Fruit fly (Drosophila melanogaster): ENCODE data around the gene AnxB11.

The AnxB11 gene

DNA sequence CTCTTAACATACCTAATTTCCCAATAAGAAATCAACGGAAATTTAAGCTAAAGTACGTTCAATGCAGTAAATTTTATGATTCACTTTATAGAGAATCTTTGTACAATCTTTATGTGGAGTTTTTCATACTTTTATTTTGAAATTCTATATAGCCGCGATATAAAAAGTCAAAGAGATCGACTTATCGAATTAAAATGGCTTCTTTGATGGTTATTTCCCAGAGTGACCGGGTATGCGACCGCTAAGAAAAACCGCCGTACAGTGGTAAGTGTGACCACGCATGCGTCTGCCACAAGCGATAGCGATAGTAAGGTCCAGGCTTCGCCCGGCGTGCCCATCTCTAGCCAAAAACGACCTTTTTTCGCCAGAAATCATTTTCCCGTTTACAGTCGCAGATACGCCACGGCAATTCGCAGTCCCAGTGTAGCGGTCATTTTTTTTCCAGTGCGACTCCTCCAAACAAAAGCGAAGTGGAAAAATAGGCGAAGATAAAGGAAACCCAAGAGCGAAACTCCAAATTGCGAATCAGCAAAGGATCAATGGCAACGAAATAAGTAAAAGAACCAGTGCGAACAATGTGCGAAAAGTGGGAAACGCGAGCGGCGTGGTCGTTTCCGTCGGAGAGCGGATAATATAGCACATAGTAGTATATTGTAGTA is 530 bp upstream of the AnxB11 start, which contains the start of gene hang (continued):
- no peak for TF ChIP-seq CG11085 (GFP tag; IDR thresholded peaks at IDR 0.05)
- TF ChIP-seq trem (tag; optimal IDR thresholded peaks at IDR 0.05), result peak; percentile 37
- no peak for TF ChIP-seq CG10462 (GFP tag; optimal IDR thresholded peaks at IDR 0.05)
- peak; percentile 7 for TF ChIP-seq CG12391 (tag; optimal IDR thresholded peaks at IDR 0.05)
- TF ChIP-seq CG3065 (GFP tag; optimal IDR thresholded peaks at IDR 0.05), result no peak
- peak; percentile 83 for TF ChIP-seq Ets97D (GFP tag; optimal IDR thresholded peaks at IDR 0.05)
- peak; percentile 58 for TF ChIP-seq caup (GFP tag; optimal IDR thresholded peaks at IDR 0.05; ENCODE audit: severe bottlenecking)
- no peak for TF ChIP-seq twi (tag; optimal IDR thresholded peaks at IDR 0.05)
- no peak for TF ChIP-seq Ptx1 (GFP tag; IDR thresholded peaks at IDR 0.05)
- TF ChIP-seq D (optimal IDR thresholded peaks at IDR 0.05), result no peak
- TF ChIP-seq D (GFP tag; optimal IDR thresholded peaks at IDR 0.05), result no peak
- TF ChIP-seq Hand (GFP tag; optimal IDR thresholded peaks at IDR 0.05), result peak; percentile 40
- no peak for TF ChIP-seq Max (GFP tag; optimal IDR thresholded peaks at IDR 0.05)
- peak; percentile 49 for TF ChIP-seq CG14441 (GFP tag; IDR thresholded peaks at IDR 0.05)
- peak; percentile 23 for TF ChIP-seq Xbp1 (GFP tag; optimal IDR thresholded peaks at IDR 0.05)
- no peak for TF ChIP-seq Oaz (GFP tag; IDR thresholded peaks at IDR 0.05)
- TF ChIP-seq CG30020 (tag; optimal IDR thresholded peaks at IDR 0.05), result no peak
- peak; percentile 29; the same call in 1 of the 2 replicates for TF ChIP-seq MBD-R2 (GFP tag; IDR thresholded peaks at IDR 0.05)
- no peak for TF ChIP-seq nmo (GFP tag; optimal IDR thresholded peaks at IDR 0.05)
- TF ChIP-seq Poxn (GFP tag; IDR thresholded peaks at IDR 0.05), result no peak
- no peak for TF ChIP-seq CG32767 (GFP tag; IDR thresholded peaks at IDR 0.05)
- TF ChIP-seq gce (GFP tag; IDR thresholded peaks at IDR 0.05), result no peak
- TF ChIP-seq ham (GFP tag; IDR thresholded peaks at IDR 0.05), result no peak
- no peak for TF ChIP-seq cato (GFP tag; optimal IDR thresholded peaks at IDR 0.05; ENCODE audit: borderline replicate concordance)
- no peak for TF ChIP-seq Xrp1 (GFP tag; IDR thresholded peaks at IDR 0.05)
- no peak for TF ChIP-seq CG18476 (GFP tag; optimal IDR thresholded peaks at IDR 0.05)
- TF ChIP-seq CG6175 (GFP tag; IDR thresholded peaks at IDR 0.05), result 0 out of 3 replicates have a peak, but pooled peaks have one; percentile 8
- TF ChIP-seq Atf-2 (GFP tag; optimal IDR thresholded peaks at IDR 0.05), result peak; percentile 6
- no peak for TF ChIP-seq CG18262 (tag; optimal IDR thresholded peaks at IDR 0.05)
- TF ChIP-seq dan (GFP tag; IDR thresholded peaks at IDR 0.05), result no peak
- TF ChIP-seq CG10959 (GFP tag; IDR thresholded peaks at IDR 0.05), result no peak
- peak; percentile 21; the same call in 1 of the 2 replicates for TF ChIP-seq lmd (GFP tag; IDR thresholded peaks at IDR 0.05)
- TF ChIP-seq ase (GFP tag; IDR thresholded peaks at IDR 0.05), result no peak
- TF ChIP-seq CG14965 (GFP tag; optimal IDR thresholded peaks at IDR 0.05; ENCODE audit: borderline replicate concordance), result no peak
- no peak for TF ChIP-seq Mes4 (GFP tag; optimal IDR thresholded peaks at IDR 0.05)
- TF ChIP-seq CG13894 (tag; optimal IDR thresholded peaks at IDR 0.05), result no peak
- peak; percentile 37 for TF ChIP-seq Dek (tag; optimal IDR thresholded peaks at IDR 0.05)
- TF ChIP-seq CG31441 (GFP tag; IDR thresholded peaks at IDR 0.05), result no peak
- peak; percentile 32; the same call in 1 of the 2 replicates for TF ChIP-seq al (GFP tag; IDR thresholded peaks at IDR 0.05)
- no peak for TF ChIP-seq CG9437 (GFP tag; optimal IDR thresholded peaks at IDR 0.05)
- peak in 1 of 2 experiments; percentile 56 for TF ChIP-seq Hr51 (GFP tag; optimal IDR thresholded peaks at IDR 0.05)
- TF ChIP-seq vvl (GFP tag; IDR thresholded peaks at IDR 0.05), result peak; percentile 66
- peak; percentile 85 for TF ChIP-seq Ets65A (GFP tag)
- no peak for TF ChIP-seq dmrt11E (tag; optimal IDR thresholded peaks at IDR 0.05)
- peak; percentile 10 for TF ChIP-seq nau (GFP tag; optimal IDR thresholded peaks at IDR 0.05)
- TF ChIP-seq so (GFP tag; IDR thresholded peaks at IDR 0.05), result no peak
- TF ChIP-seq CG3838 (GFP tag; optimal IDR thresholded peaks at IDR 0.05), result no peak
- no peak for TF ChIP-seq CG12155 (GFP tag; optimal IDR thresholded peaks at IDR 0.05)
- TF ChIP-seq Hmr (GFP tag; optimal IDR thresholded peaks at IDR 0.05), result peak; percentile 67
- TF ChIP-seq CG31388 (GFP tag; optimal IDR thresholded peaks at IDR 0.05), result no peak
- no peak for TF ChIP-seq trh (GFP tag; optimal IDR thresholded peaks at IDR 0.05)

Measured in whole organism, embryonic.